Fruit fly (Drosophila melanogaster): ENCODE measurements around the gene Ugt37A1.
A peak's percentile ranks its signal among the peaks of the same experiment; 100 is the strongest.

Gene Ugt37A1

dm6 chr2L:20349671-20350539 is 24.0 kb downstream of the Ugt37A1 start, which contains the start of the genes La and RtGEF (continued):
- peak; percentile 59 for TF ChIP-seq CG13894 (tag; optimal IDR thresholded peaks at IDR 0.05)
- TF ChIP-seq CHES-1-like (GFP tag; optimal IDR thresholded peaks at IDR 0.05), result peak; percentile 60
- TF ChIP-seq ato (GFP tag; IDR thresholded peaks at IDR 0.05; ENCODE audit: partially characterized antibody), result peak; percentile 82
- TF ChIP-seq eyg (GFP tag; optimal IDR thresholded peaks at IDR 0.05), result peak; percentile 46
- TF ChIP-seq CG11456 (GFP tag; IDR thresholded peaks at IDR 0.05), result peak; percentile 63; the same call in 2 of the 3 replicates
- peak; percentile 8 for TF ChIP-seq Blimp-1 (GFP tag; optimal IDR thresholded peaks at IDR 0.05)
- TF ChIP-seq ase (GFP tag; IDR thresholded peaks at IDR 0.05), result no peak
- peak; percentile 70 for TF ChIP-seq HLH54F (GFP tag; optimal IDR thresholded peaks at IDR 0.05)
- no peak for TF ChIP-seq CG5180 (GFP tag; optimal IDR thresholded peaks at IDR 0.05)
- TF ChIP-seq tna (GFP tag; IDR thresholded peaks at IDR 0.05; ENCODE audit: partially characterized antibody), result peak; percentile 90
- no peak for TF ChIP-seq bowl (GFP tag; IDR thresholded peaks at IDR 0.05)
- TF ChIP-seq zfh2 (GFP tag; optimal IDR thresholded peaks at IDR 0.05), result peak; percentile 63
- TF ChIP-seq fd96Cb (tag; optimal IDR thresholded peaks at IDR 0.05), result peak; percentile 4
- no peak for TF ChIP-seq corto (GFP tag; optimal IDR thresholded peaks at IDR 0.05)
- peak; percentile 15 for TF ChIP-seq CG15269 (tag; optimal IDR thresholded peaks at IDR 0.05)
- peak; percentile 47 for TF ChIP-seq zen (tag; optimal IDR thresholded peaks at IDR 0.05)
- peak; percentile 15; the same call in 1 of the 2 replicates for TF ChIP-seq Ada2b (GFP tag; IDR thresholded peaks at IDR 0.05)
- TF ChIP-seq Hey (tag; optimal IDR thresholded peaks at IDR 0.05), result no peak
- no peak for TF ChIP-seq Poxn (GFP tag; IDR thresholded peaks at IDR 0.05)
- no peak for TF ChIP-seq CG4707 (GFP tag; optimal IDR thresholded peaks at IDR 0.05)
- TF ChIP-seq kah (GFP tag; optimal IDR thresholded peaks at IDR 0.05), result no peak
- peak; percentile 31 for TF ChIP-seq Mad (GFP tag; optimal IDR thresholded peaks at IDR 0.05)
- TF ChIP-seq Usf (GFP tag; optimal IDR thresholded peaks at IDR 0.05), result peak; percentile 37
- TF ChIP-seq lmd (GFP tag; IDR thresholded peaks at IDR 0.05), result peak; percentile 38; the same call in 1 of the 2 replicates
- no peak for TF ChIP-seq bsh (GFP tag; optimal IDR thresholded peaks at IDR 0.05)
- no peak for TF ChIP-seq Gsc (GFP tag; IDR thresholded peaks at IDR 0.05)
- peak; percentile 5 for TF ChIP-seq CG3163 (GFP tag; optimal IDR thresholded peaks at IDR 0.05)
- TF ChIP-seq Ravus (GFP tag; IDR thresholded peaks at IDR 0.05), result no peak
- peak; percentile 95 for TF ChIP-seq knrl (GFP tag; IDR thresholded peaks at IDR 0.05; ENCODE audit: partially characterized antibody)
- TF ChIP-seq CG31224 (GFP tag; IDR thresholded peaks at IDR 0.05), result no peak
- TF ChIP-seq stc (GFP tag; IDR thresholded peaks at IDR 0.05), result no peak
- TF ChIP-seq gcm (GFP tag; optimal IDR thresholded peaks at IDR 0.05), result no peak
- peak; percentile 13 for TF ChIP-seq CG30431 (GFP tag; optimal IDR thresholded peaks at IDR 0.05)
- peak; percentile 53 for TF ChIP-seq MBD-R2 (GFP tag; IDR thresholded peaks at IDR 0.05)
- TF ChIP-seq CG1233 (GFP tag; optimal IDR thresholded peaks at IDR 0.05), result peak; percentile 13
- TF ChIP-seq Doc2 (GFP tag; IDR thresholded peaks at IDR 0.05), result no peak
- no peak for TF ChIP-seq sr (GFP tag; IDR thresholded peaks at IDR 0.05)
- TF ChIP-seq CG3847 (GFP tag; IDR thresholded peaks at IDR 0.05), result peak; percentile 62
- TF ChIP-seq CG12236 (GFP tag; optimal IDR thresholded peaks at IDR 0.05), result peak; percentile 34
- peak; percentile 93 for TF ChIP-seq CG30020 (tag; optimal IDR thresholded peaks at IDR 0.05)
- TF ChIP-seq pzg (GFP tag; optimal IDR thresholded peaks at IDR 0.05), result peak; percentile 57
- TF ChIP-seq Bteb2 (GFP tag; optimal IDR thresholded peaks at IDR 0.05), result peak; percentile 33
- no peak for TF ChIP-seq Lim3 (GFP tag; IDR thresholded peaks at IDR 0.05)
- no peak for TF ChIP-seq Nf-YA (GFP tag; IDR thresholded peaks at IDR 0.05)
- TF ChIP-seq CG2199 (GFP tag; IDR thresholded peaks at IDR 0.05), result peak; percentile 74; the same call in 2 of the 3 replicates
- TF ChIP-seq CkIIα-i1 (GFP tag; IDR thresholded peaks at IDR 0.05), result no peak
- peak; percentile 95 for TF ChIP-seq Sin3A (optimal IDR thresholded peaks at IDR 0.05)
- peak; percentile 8 for TF ChIP-seq CG10979 (tag; optimal IDR thresholded peaks at IDR 0.05)
- peak; percentile 19; the same call in 1 of the 3 replicates for TF ChIP-seq CG6175 (GFP tag; IDR thresholded peaks at IDR 0.05)

Data from whole organism, embryonic.